Worm (Caenorhabditis elegans): ENCODE measurements around the gene C50B6.7.
A peak's percentile ranks its signal among the peaks of the same experiment; 100 is the strongest.

The C50B6.7 gene

DNA sequence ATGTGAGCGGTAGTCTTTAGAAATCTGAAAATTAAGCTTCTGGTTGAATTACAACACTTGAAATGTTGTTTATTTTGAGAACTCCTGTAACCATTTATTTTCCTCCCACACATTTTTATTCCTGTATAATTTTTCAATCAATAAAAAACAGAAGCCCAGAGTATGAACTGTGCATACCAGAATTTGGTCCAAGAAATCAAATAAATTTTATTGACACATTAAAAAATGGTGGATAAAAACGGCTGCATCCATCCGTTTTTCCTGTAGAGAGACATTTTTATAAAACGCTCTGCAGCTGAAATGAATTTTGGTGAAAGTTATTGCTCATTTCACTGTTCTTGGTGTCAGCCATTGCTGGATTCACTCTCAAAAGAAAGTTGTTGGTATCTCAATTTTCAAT is 27.6 kb downstream of the C50B6.7 start, which contains the start of gene C26E1.1:
C26E1.1 (plus strand) TSS at position 301 of the 400 bp plus-strand sequence.
- TF ChIP-seq ceh-34 (tag; optimal IDR thresholded peaks at IDR 0.05) = no peak
- no peak for TF ChIP-seq ceh-24 (tag; optimal IDR thresholded peaks at IDR 0.05)
- no peak for TF ChIP-seq gmeb-2 (tag; optimal IDR thresholded peaks at IDR 0.05)
- no peak for TF ChIP-seq ceh-19 (GFP tag; optimal IDR thresholded peaks at IDR 0.05)
- no peak for TF ChIP-seq rnt-1 (tag; optimal IDR thresholded peaks at IDR 0.05)
- no peak for TF ChIP-seq ets-4 (tag; optimal IDR thresholded peaks at IDR 0.05)
- TF ChIP-seq dmd-4 (tag; optimal IDR thresholded peaks at IDR 0.05; ENCODE audit: borderline replicate concordance) = no peak

DNA sequence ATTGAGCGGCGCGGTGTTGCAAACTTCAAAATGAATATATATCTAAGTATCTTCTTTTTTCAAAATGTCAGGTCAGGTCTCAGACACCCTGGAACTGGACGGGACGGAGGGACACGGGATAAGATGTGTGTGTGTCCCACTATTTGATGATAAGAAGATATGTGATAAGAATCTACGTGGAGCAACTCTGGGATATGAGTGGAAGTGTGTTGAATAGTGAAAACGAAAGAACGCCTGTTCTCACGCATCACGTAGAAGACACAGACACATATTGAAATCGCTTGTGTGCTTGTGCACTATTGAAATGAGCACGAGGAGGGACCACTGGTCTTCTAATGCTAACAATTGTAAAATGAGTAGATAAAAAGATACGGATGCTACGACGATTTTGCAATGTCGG is 28.9 kb downstream of the C50B6.7 start, which contains the start of gene uig-1:
uig-1 (minus strand) TSS at position 120 of the 400 bp plus-strand sequence.
- no peak for TF ChIP-seq syd-9 (tag; optimal IDR thresholded peaks at IDR 0.05)

DNA sequence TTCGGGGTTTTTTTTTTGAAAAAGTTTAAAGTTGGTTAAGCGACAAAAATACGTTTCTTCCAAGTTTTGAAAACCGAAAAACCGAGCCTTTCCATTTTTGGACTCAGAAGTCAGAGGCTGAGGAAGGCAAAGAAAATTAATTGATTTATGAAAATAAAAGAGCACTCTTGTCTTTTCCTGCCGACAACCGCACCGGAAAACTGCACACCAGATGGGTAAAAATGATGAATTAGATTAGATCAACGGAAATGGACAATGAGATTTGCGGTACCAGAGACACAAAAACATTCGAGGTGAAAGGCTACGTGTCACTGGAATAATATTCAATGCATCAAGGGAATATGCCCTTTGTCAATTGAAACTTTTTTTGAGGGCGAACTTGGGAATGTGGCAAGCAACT is 30.3 kb downstream of the C50B6.7 start:
- TF ChIP-seq ceh-14 (tag; optimal IDR thresholded peaks at IDR 0.05) = no peak
- no peak for TF ChIP-seq mec-3 (tag; optimal IDR thresholded peaks at IDR 0.05; ENCODE audit: borderline replicate concordance)
- no peak for TF ChIP-seq elt-2 (tag; optimal IDR thresholded peaks at IDR 0.05)
- TF ChIP-seq unc-42 (tag; optimal IDR thresholded peaks at IDR 0.05) = peak; percentile 73

DNA sequence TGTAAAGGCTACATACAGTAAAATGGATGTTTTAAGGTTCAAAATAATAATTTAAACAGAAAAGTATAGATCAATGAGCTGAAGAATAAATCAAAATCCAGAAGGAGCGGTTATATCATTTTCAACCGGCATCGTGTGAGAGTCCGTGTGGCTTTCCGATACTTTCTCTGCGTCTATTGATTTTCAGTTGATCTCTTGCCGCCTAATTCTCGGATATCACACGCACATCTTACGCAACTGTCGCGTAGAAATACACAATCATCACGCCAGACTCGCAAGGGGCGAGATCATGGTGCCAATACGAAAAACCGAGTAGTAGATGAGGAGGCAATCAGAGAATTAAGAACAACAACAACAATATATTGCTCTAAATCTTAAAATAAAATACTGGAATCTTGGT is 35.9 kb downstream of the C50B6.7 start:
- TF ChIP-seq elt-4 (tag; optimal IDR thresholded peaks at IDR 0.05) (no peak), zip-5 (tag; optimal IDR thresholded peaks at IDR 0.05) (no peak), nhr-11 (tag; optimal IDR thresholded peaks at IDR 0.05) (no peak), unc-55 (GFP tag; optimal IDR thresholded peaks at IDR 0.05) (peak; percentile 6), F13H6.1 (tag; optimal IDR thresholded peaks at IDR 0.05) (no peak)

DNA sequence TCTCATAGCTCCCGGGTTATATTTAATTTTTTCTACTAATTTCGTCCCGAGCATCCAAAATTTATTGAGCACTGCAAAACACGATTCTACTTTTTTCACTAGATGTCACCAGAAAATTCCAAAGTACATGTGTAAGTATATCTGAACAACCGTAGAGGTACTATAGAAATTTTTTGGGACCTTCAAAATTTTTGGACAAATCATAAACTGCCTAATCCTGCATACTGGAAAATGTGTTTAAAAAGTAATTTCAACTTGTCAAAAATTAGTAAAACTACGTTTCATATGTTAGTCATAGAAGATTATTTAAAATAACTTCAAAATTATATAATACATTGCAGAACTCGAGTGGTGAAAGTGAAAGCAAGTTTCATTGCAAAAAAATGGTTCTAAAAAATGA is 38.3 kb downstream of the C50B6.7 start:
- TF ChIP-seq sox-2 (GFP tag; IDR thresholded peaks at IDR 0.05) = no peak
- TF ChIP-seq mec-3 (tag; optimal IDR thresholded peaks at IDR 0.05; ENCODE audit: borderline replicate concordance) = no peak
- TF ChIP-seq che-1 (tag; optimal IDR thresholded peaks at IDR 0.05) = no peak
- no peak for TF ChIP-seq K02D7.2 (tag; optimal IDR thresholded peaks at IDR 0.05)
- TF ChIP-seq lin-11 (tag; optimal IDR thresholded peaks at IDR 0.05) = no peak
- TF ChIP-seq pqm-1 (tag; optimal IDR thresholded peaks at IDR 0.05) = no peak
- no peak for TF ChIP-seq ets-4 (tag; optimal IDR thresholded peaks at IDR 0.05)
- TF ChIP-seq hlh-8 (tag; optimal IDR thresholded peaks at IDR 0.05) = no peak
- no peak for TF ChIP-seq unc-86 (tag; optimal IDR thresholded peaks at IDR 0.05)
- TF ChIP-seq ttx-3 (tag; optimal IDR thresholded peaks at IDR 0.05) = no peak
- TF ChIP-seq pax-1 (tag; optimal IDR thresholded peaks at IDR 0.05) = no peak
- TF ChIP-seq ceh-24 (tag; optimal IDR thresholded peaks at IDR 0.05) = no peak
- TF ChIP-seq nhr-11 (tag; optimal IDR thresholded peaks at IDR 0.05) = no peak
- TF ChIP-seq elt-4 (tag; optimal IDR thresholded peaks at IDR 0.05) = no peak

DNA sequence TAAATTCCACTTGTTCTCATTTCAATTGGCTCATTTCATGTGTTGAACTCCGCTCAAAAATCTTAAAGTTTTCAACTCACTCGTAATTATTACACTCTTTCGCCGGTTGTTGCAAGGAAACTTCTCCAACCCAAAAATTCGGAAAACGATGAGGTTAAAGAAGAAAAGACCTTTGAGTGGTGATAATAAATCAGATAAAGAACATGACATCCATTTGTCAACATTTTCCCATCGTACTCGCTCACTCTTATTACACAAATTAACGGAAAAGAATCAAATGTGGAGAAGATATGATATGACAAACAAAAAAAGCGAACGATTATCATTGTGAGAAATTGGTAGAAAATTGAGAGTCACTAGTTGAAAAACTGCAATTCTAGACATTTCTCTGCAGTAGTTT is 39.5 kb downstream of the C50B6.7 start:
- TF ChIP-seq pha-2 (tag; optimal IDR thresholded peaks at IDR 0.05) = no peak
- no peak for TF ChIP-seq hlh-6 (tag; optimal IDR thresholded peaks at IDR 0.05)
- no peak for TF ChIP-seq tbx-2 (tag; optimal IDR thresholded peaks at IDR 0.05)
- no peak for TF ChIP-seq F13H6.1 (tag; optimal IDR thresholded peaks at IDR 0.05)
- TF ChIP-seq unc-55 (GFP tag; optimal IDR thresholded peaks at IDR 0.05) = no peak
- TF ChIP-seq unc-3 (GFP tag; conservative IDR thresholded peaks at IDR 0.05) = no peak
- no peak for TF ChIP-seq unc-3 (tag; optimal IDR thresholded peaks at IDR 0.05)
- TF ChIP-seq eyg-1 (tag; optimal IDR thresholded peaks at IDR 0.05) = no peak
- TF ChIP-seq nhr-232 (tag; optimal IDR thresholded peaks at IDR 0.05) = no peak
- no peak for TF ChIP-seq pat-9 (tag; optimal IDR thresholded peaks at IDR 0.05)
- no peak for TF ChIP-seq ceh-14 (tag; optimal IDR thresholded peaks at IDR 0.05)

Measured in whole organism, late embryonic.